Worm (Caenorhabditis elegans): ENCODE results near the gene C06E8.5.

The C06E8.5 gene

ce11 chrIII:6958674-6959241, 46.5 kb downstream of the C06E8.5 start:
- peak; percentile 3 for TF ChIP-seq lin-13 (GFP tag; optimal IDR thresholded peaks at IDR 0.05)
- no peak for TF ChIP-seq unc-62 (GFP tag; optimal IDR thresholded peaks at IDR 0.05 in 1 of 2)
- TF ChIP-seq unc-62 (tag; optimal IDR thresholded peaks at IDR 0.05): no peak
- peak; percentile 44; the same call in 1 of the 2 replicates for TF ChIP-seq lin-38 (GFP tag; IDR thresholded peaks at IDR 0.05)
- TF ChIP-seq zfp-2 (tag; optimal IDR thresholded peaks at IDR 0.05): no peak
- TF ChIP-seq mep-1 (tag; optimal IDR thresholded peaks at IDR 0.05): peak; percentile 37
- TF ChIP-seq hlh-30 (tag; optimal IDR thresholded peaks at IDR 0.05; ENCODE audit: insufficient read depth): no peak
- no peak for TF ChIP-seq mdt-29 (GFP tag; IDR thresholded peaks at IDR 0.05)
- peak; percentile 9 for TF ChIP-seq aha-1 (tag)
- 0 out of 2 replicates have a peak, but pooled peaks have one; percentile 28 for TF ChIP-seq Y75B8A.6 (GFP tag; IDR thresholded peaks at IDR 0.05)
- no peak for TF ChIP-seq madf-9 (GFP tag; conservative IDR thresholded peaks at IDR 0.05)
- peak in 1 of 2 experiments; percentile 1 for TF ChIP-seq lsy-2 (tag; optimal IDR thresholded peaks at IDR 0.05)
- 0 out of 2 replicates have a peak, but pooled peaks have one; percentile 39 for TF ChIP-seq Y48G9A.11 (GFP tag; IDR thresholded peaks at IDR 0.05)
- TF ChIP-seq F49E8.2 (tag; optimal IDR thresholded peaks at IDR 0.05; ENCODE audit: borderline replicate concordance): peak; percentile 43
- TF ChIP-seq R02D3.7 (tag; optimal IDR thresholded peaks at IDR 0.05): no peak
- TF ChIP-seq lir-3 (tag; optimal IDR thresholded peaks at IDR 0.05): no peak
- peak; percentile 31 for TF ChIP-seq nhr-102 (tag; optimal IDR thresholded peaks at IDR 0.05)
- TF ChIP-seq pha-4 (GFP tag; IDR thresholded peaks at IDR 0.05): peak; percentile 53; the same call in 1 of the 2 replicates
- no peak for TF ChIP-seq pha-4 (tag; optimal IDR thresholded peaks at IDR 0.05)
- no peak for TF ChIP-seq fos-1 (tag; optimal IDR thresholded peaks at IDR 0.05)
- TF ChIP-seq T26A8.4 (GFP tag; IDR thresholded peaks at IDR 0.05): 0 out of 2 replicates have a peak, but pooled peaks have one; percentile 6
- TF ChIP-seq ama-1 (optimal IDR thresholded peaks at IDR 0.05): peak; percentile 18
- TF ChIP-seq egl-43 (GFP tag; IDR thresholded peaks at IDR 0.05): no peak
- TF ChIP-seq arid-1 (GFP tag; conservative IDR thresholded peaks at IDR 0.05): peak; percentile 37; the same call in 1 of the 2 replicates
- no peak for TF ChIP-seq nhr-42 (GFP tag; IDR thresholded peaks at IDR 0.05)
- no peak for TF ChIP-seq ceh-28 (tag; optimal IDR thresholded peaks at IDR 0.05)
- no peak for TF ChIP-seq dmd-8 (GFP tag; IDR thresholded peaks at IDR 0.05)
- no peak for TF ChIP-seq daf-8 (GFP tag; IDR thresholded peaks at IDR 0.05)
- no peak for TF ChIP-seq lin-15B (tag; optimal IDR thresholded peaks at IDR 0.05)

DNA sequence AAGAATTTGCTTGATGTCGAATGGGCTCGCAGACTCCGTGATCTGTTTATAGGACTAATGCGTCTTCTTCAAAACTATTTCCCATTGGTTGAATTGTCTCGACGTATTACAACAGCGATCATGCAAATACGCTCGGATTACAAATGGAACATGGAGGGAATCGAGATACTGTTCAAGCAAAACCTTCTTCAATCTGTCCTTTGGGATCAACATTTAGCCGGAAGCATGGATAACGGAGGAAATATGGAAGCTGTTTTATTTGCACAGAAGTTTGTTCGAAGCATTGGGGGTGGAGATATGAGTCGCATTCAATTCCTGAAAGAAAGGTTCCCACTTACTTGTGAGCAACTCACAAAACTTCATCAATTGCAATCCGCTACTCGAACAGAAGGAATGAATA, 49.5 kb downstream of the C06E8.5 start:
- TF ChIP-seq unc-62 (GFP tag; optimal IDR thresholded peaks at IDR 0.05 in 1 of 2) (peak in 1 of 2 experiments; percentile 95), unc-62 (tag; optimal IDR thresholded peaks at IDR 0.05) (no peak), ztf-11 (tag; optimal IDR thresholded peaks at IDR 0.05) (no peak), set-16 (GFP tag; IDR thresholded peaks at IDR 0.05) (no peak), madf-9 (GFP tag; conservative IDR thresholded peaks at IDR 0.05) (no peak)

DNA sequence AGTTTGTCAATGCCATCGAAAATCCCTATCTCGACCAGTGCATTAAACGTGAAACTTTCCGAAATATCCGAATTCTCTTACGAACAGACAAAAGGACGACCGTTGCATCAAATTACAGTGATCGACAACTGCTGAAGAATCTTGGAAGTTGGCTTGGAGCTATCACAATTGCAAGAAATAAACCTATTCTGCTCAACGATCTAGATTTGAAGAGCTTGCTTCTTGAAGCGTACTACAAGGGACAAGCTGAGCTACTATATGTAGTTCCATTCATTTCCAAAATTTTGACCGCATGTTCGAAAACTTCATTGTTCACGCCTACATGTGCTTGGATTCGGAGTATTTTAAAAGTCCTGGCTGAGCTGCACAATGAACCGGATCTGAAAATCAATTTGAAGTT, 51.3 kb downstream of the C06E8.5 start:
- TF ChIP-seq lin-38 (GFP tag; IDR thresholded peaks at IDR 0.05): no peak
- TF ChIP-seq lir-3 (tag; optimal IDR thresholded peaks at IDR 0.05): no peak
- TF ChIP-seq tra-1 (GFP tag; IDR thresholded peaks at IDR 0.05): no peak
- TF ChIP-seq Y48G9A.11 (GFP tag; IDR thresholded peaks at IDR 0.05): no peak
- no peak for TF ChIP-seq lin-1 (GFP tag; IDR thresholded peaks at IDR 0.05)
- no peak for TF ChIP-seq zip-2 (tag; optimal IDR thresholded peaks at IDR 0.05)
- no peak for TF ChIP-seq mxl-2 (GFP tag; conservative IDR thresholded peaks at IDR 0.05)
- TF ChIP-seq F10B5.3 (tag; optimal IDR thresholded peaks at IDR 0.05): no peak
- TF ChIP-seq aha-1 (tag): peak; percentile 95
- peak in 1 of 2 experiments; percentile 85 for TF ChIP-seq unc-62 (GFP tag; optimal IDR thresholded peaks at IDR 0.05 in 1 of 2)
- no peak for TF ChIP-seq unc-62 (tag; optimal IDR thresholded peaks at IDR 0.05)

ce11 chrIII:6953373-6953772, 51.9 kb downstream of the C06E8.5 start:
- TF ChIP-seq mep-1 (tag; optimal IDR thresholded peaks at IDR 0.05): no peak
- peak; percentile 43; the same call in 1 of the 2 replicates for TF ChIP-seq set-16 (GFP tag; IDR thresholded peaks at IDR 0.05)
- no peak for TF ChIP-seq nhr-102 (tag; optimal IDR thresholded peaks at IDR 0.05)
- no peak for TF ChIP-seq ceh-82 (tag; optimal IDR thresholded peaks at IDR 0.05)
- no peak for TF ChIP-seq spr-3 (GFP tag; optimal IDR thresholded peaks at IDR 0.05)
- TF ChIP-seq mxl-3 (GFP tag; optimal IDR thresholded peaks at IDR 0.05): no peak
- no peak for TF ChIP-seq pha-4 (GFP tag; IDR thresholded peaks at IDR 0.05)
- no peak for TF ChIP-seq pha-4 (tag; optimal IDR thresholded peaks at IDR 0.05)
- no peak for TF ChIP-seq lin-29 (GFP tag; IDR thresholded peaks at IDR 0.05)
- TF ChIP-seq ceh-32 (tag; optimal IDR thresholded peaks at IDR 0.05; ENCODE audit: poor library complexity): no peak
